Worm (Caenorhabditis elegans) whole organism, L1 larva: ENCODE measurements around the gene F53F8.7.
A peak's percentile ranks its signal among the peaks of the same experiment; 100 is the strongest.

Experiments used
- C16A3.4 ChIP-seq: fragments of 150-350 bp; optimal IDR thresholded peaks from 2 replicates; lab custom pipeline; 2014; ENCODE audit warnings: missing biosample characterization, missing genetic modification characterization
- C34B4.2 ChIP-seq: sonication (generic microtip); optimal IDR thresholded peaks from 2 replicates; lab custom pipeline; 2017; ENCODE audit warnings: mild to moderate bottlenecking, missing genetic modification characterization, missing compliant biosample characterization
- F16B12.6 ChIP-seq: fragments of 150-350 bp; optimal IDR thresholded peaks from 2 replicates; lab custom pipeline; 2014; ENCODE audit warnings: missing biosample characterization, missing genetic modification characterization
- Y116A8C.19 ChIP-seq: sonication (generic microtip); optimal IDR thresholded peaks from 2 replicates; lab custom pipeline; 2016; ENCODE audit warnings: missing compliant biosample characterization, missing genetic modification characterization, borderline replicate concordance
- blmp-1 ChIP-seq: fragments of 150-350 bp; optimal IDR thresholded peaks from 2 replicates; lab custom pipeline; 2014; ENCODE audit warnings: missing biosample characterization, missing genetic modification characterization
- ceh-63 ChIP-seq: fragments of 200-800 bp; sonication (Bioruptor generic); optimal IDR thresholded peaks from 2 replicates; lab custom pipeline; 2018; ENCODE audit warnings: mild to moderate bottlenecking, missing genetic modification characterization, missing compliant biosample characterization
- ces-1 ChIP-seq: fragments of 150-350 bp; optimal IDR thresholded peaks from 2 replicates; lab custom pipeline; 2014; ENCODE audit warnings: missing biosample characterization, missing genetic modification reagents, missing genetic modification characterization
- efl-1 ChIP-seq, 4 experiments: fragments of 150-350 bp; optimal IDR thresholded peaks in 3 of 4; peaks in 1 of 4; 1 replicate in 1 of 4; 2 replicates in 3 of 4; lab custom pipeline; 2014; ENCODE audit warnings: missing biosample characterization in 2 of 4, missing genetic modification characterization in 2 of 4, missing genetic modification reagents in 2 of 4
- efl-3 ChIP-seq: fragments of 200-800 bp; sonication (Bioruptor generic); optimal IDR thresholded peaks from 2 replicates; lab custom pipeline; 2018; ENCODE audit warnings: mild to moderate bottlenecking, missing genetic modification characterization, missing compliant biosample characterization
- egl-13 ChIP-seq: sonication (generic microtip); optimal IDR thresholded peaks from 2 replicates; lab custom pipeline; 2016; ENCODE audit warnings: missing genotype, missing genetic modification reagents, missing genetic modification characterization, missing compliant biosample characterization
- egl-27 ChIP-seq, 2 experiments: fragments of 150-350 bp in 1 of 2; sonication (generic microtip); optimal IDR thresholded peaks; 3 replicates each; lab custom pipeline; 2017 to 2018; ENCODE audit warnings: missing biosample characterization in 2 of 2, missing genetic modification characterization in 2 of 2, missing genetic modification reagents in 2 of 2
- elt-2 ChIP-seq: sonication (generic microtip); optimal IDR thresholded peaks from 2 replicates; lab custom pipeline; 2016; ENCODE audit warnings: missing genetic modification characterization, mild to moderate bottlenecking, inconsistent platforms, missing compliant biosample characterization, missing genetic modification reagents
- ets-5 ChIP-seq: fragments of 200-800 bp; sonication (Bioruptor generic); IDR thresholded peaks from 2 replicates; pipeline ENCODE4 v1.3.6; 2022; ENCODE audit warnings: missing genetic modification characterization, missing compliant biosample characterization
- fkh-10 ChIP-seq: sonication (generic microtip); optimal IDR thresholded peaks from 2 replicates; lab custom pipeline; 2017; ENCODE audit warnings: missing biosample characterization, missing genetic modification reagents, missing genetic modification characterization
- fkh-8 ChIP-seq: sonication (generic microtip); optimal IDR thresholded peaks from 2 replicates; lab custom pipeline; 2016; ENCODE audit warnings: mild to moderate bottlenecking, missing genetic modification characterization, missing compliant biosample characterization
- fos-1 ChIP-seq: fragments of 150-350 bp; optimal IDR thresholded peaks from 2 replicates; lab custom pipeline; 2014; ENCODE audit warnings: missing biosample characterization, missing genetic modification characterization
- irx-1 ChIP-seq: sonication (generic microtip); optimal IDR thresholded peaks from 2 replicates; lab custom pipeline; 2016; ENCODE audit warnings: missing genetic modification characterization, missing compliant biosample characterization
- isw-1 ChIP-seq: fragments of 200-800 bp; sonication (Bioruptor generic); IDR thresholded peaks from 2 replicates; pipeline ENCODE4 v1.3.6; 2022; ENCODE audit warnings: missing genetic modification characterization, missing compliant biosample characterization
- jun-1 ChIP-seq: fragments of 150-350 bp; optimal IDR thresholded peaks from 2 replicates; lab custom pipeline; 2014; ENCODE audit warnings: missing biosample characterization, missing genetic modification reagents, missing genetic modification characterization
- lin-13 ChIP-seq: fragments of 150-350 bp; optimal IDR thresholded peaks from 2 replicates; lab custom pipeline; 2014; ENCODE audit warnings: missing biosample characterization, missing genetic modification reagents, missing genetic modification characterization
- lin-35 ChIP-seq, 2 experiments: fragments of 150-350 bp; optimal IDR thresholded peaks; 2 replicates each; lab custom pipeline; 2014; ENCODE audit warnings: missing biosample characterization in 2 of 2, missing genetic modification characterization in 2 of 2, missing genetic modification reagents in 2 of 2
- lin-39 ChIP-seq: fragments of 150-350 bp; optimal IDR thresholded peaks from 2 replicates; lab custom pipeline; 2014; ENCODE audit warnings: missing biosample characterization, missing genetic modification reagents, missing genetic modification characterization
- lir-3 ChIP-seq: sonication (generic microtip); optimal IDR thresholded peaks from 2 replicates; lab custom pipeline; 2016; ENCODE audit warnings: mild to moderate bottlenecking, missing genetic modification characterization, moderate library complexity, missing compliant biosample characterization; ENCODE audit not compliant: poor library complexity
- lsy-2 ChIP-seq, 2 experiments: fragments of 150-350 bp; optimal IDR thresholded peaks; 2 replicates each; lab custom pipeline; 2014; ENCODE audit warnings: missing biosample characterization in 2 of 2, missing genetic modification characterization in 2 of 2
- mdl-1 ChIP-seq, 2 experiments: fragments of 150-350 bp; optimal IDR thresholded peaks; 2 replicates each; lab custom pipeline; 2014 to 2017; ENCODE audit warnings: missing biosample characterization in 2 of 2, missing genetic modification characterization in 2 of 2, inconsistent platforms in 1 of 2
- mep-1 ChIP-seq: fragments of 150-350 bp; optimal IDR thresholded peaks from 2 replicates; lab custom pipeline; 2014; ENCODE audit warnings: missing biosample characterization, missing genetic modification characterization
- nhr-11 ChIP-seq: fragments of 150-350 bp; optimal IDR thresholded peaks from 2 replicates; lab custom pipeline; 2014; ENCODE audit warnings: missing biosample characterization, missing genetic modification characterization
- nhr-12 ChIP-seq: sonication (generic microtip); optimal IDR thresholded peaks from 2 replicates; lab custom pipeline; 2017; ENCODE audit warnings: missing biosample characterization, missing genetic modification characterization
- nhr-19 ChIP-seq: fragments of 200-800 bp; sonication (Bioruptor generic); conservative IDR thresholded peaks from 2 replicates; pipeline ENCODE4 v1.3.6; 2022; ENCODE audit warnings: missing genetic modification characterization, missing compliant biosample characterization
- nhr-237 ChIP-seq: fragments of 150-350 bp; optimal IDR thresholded peaks from 2 replicates; lab custom pipeline; 2014; ENCODE audit warnings: missing biosample characterization, missing genetic modification characterization
- nhr-28 ChIP-seq: fragments of 150-350 bp; optimal IDR thresholded peaks from 2 replicates; lab custom pipeline; 2014; ENCODE audit warnings: missing biosample characterization, missing genetic modification characterization
- nhr-47 ChIP-seq: sonication (generic microtip); optimal IDR thresholded peaks from 2 replicates; lab custom pipeline; 2016; ENCODE audit warnings: mild to moderate bottlenecking, missing genetic modification characterization, moderate library complexity, missing compliant biosample characterization
- nhr-76 ChIP-seq: sonication (generic microtip); optimal IDR thresholded peaks from 2 replicates; lab custom pipeline; 2017; ENCODE audit warnings: missing biosample characterization, missing genetic modification characterization
- pqm-1 ChIP-seq: sonication (generic microtip); optimal IDR thresholded peaks from 3 replicates; lab custom pipeline; 2017; ENCODE audit warnings: missing biosample characterization, missing genetic modification characterization
- rnt-1 ChIP-seq: sonication (generic microtip); optimal IDR thresholded peaks from 2 replicates; lab custom pipeline; 2016; ENCODE audit warnings: mild to moderate bottlenecking, missing genetic modification characterization, moderate library complexity, missing compliant biosample characterization
- skn-1 ChIP-seq: fragments of 150-350 bp; optimal IDR thresholded peaks from 2 replicates; lab custom pipeline; 2014; ENCODE audit warnings: missing biosample characterization, missing genetic modification characterization
- snpc-4 ChIP-seq: fragments of 150-350 bp; optimal IDR thresholded peaks from 2 replicates; lab custom pipeline; 2014; ENCODE audit warnings: missing biosample characterization, missing genetic modification characterization
- snu-23 ChIP-seq: sonication (generic microtip); optimal IDR thresholded peaks from 2 replicates; lab custom pipeline; 2016; ENCODE audit warnings: missing genetic modification characterization, missing compliant biosample characterization
- sox-4 ChIP-seq: sonication (generic microtip); optimal IDR thresholded peaks from 2 replicates; lab custom pipeline; 2016; ENCODE audit warnings: missing genetic modification characterization, missing compliant biosample characterization
- sptf-1 ChIP-seq: fragments of 150-350 bp; optimal IDR thresholded peaks from 2 replicates; lab custom pipeline; 2014; ENCODE audit warnings: missing biosample characterization, missing genetic modification characterization
- sup-37 ChIP-seq: fragments of 200-800 bp; sonication (Bioruptor generic); optimal IDR thresholded peaks from 2 replicates; lab custom pipeline; 2018; ENCODE audit warnings: mild to moderate bottlenecking, missing genetic modification characterization, missing compliant biosample characterization
- swsn-7 ChIP-seq: sonication (generic microtip); optimal IDR thresholded peaks from 2 replicates; lab custom pipeline; 2016; ENCODE audit warnings: missing genetic modification characterization, missing compliant biosample characterization
- tbx-2 ChIP-seq: sonication (generic microtip); optimal IDR thresholded peaks from 2 replicates; lab custom pipeline; 2016; ENCODE audit warnings: missing genetic modification characterization, missing compliant biosample characterization
- tlp-1 ChIP-seq: fragments of 150-350 bp; optimal IDR thresholded peaks from 2 replicates; lab custom pipeline; 2014; ENCODE audit warnings: missing biosample characterization, missing genetic modification characterization
- unc-30 ChIP-seq: sonication (generic microtip); optimal IDR thresholded peaks from 2 replicates; lab custom pipeline; 2017; ENCODE audit warnings: missing biosample characterization, missing genetic modification characterization
- unc-62 ChIP-seq: fragments of 150-350 bp; optimal IDR thresholded peaks from 2 replicates; lab custom pipeline; 2014; ENCODE audit warnings: missing biosample characterization, missing genetic modification reagents, missing genetic modification characterization
- unc-86 ChIP-seq: sonication (generic microtip); optimal IDR thresholded peaks from 2 replicates; lab custom pipeline; 2016; ENCODE audit warnings: missing genetic modification characterization, missing compliant biosample characterization
- xbp-1 ChIP-seq: sonication (generic microtip); optimal IDR thresholded peaks from 2 replicates; lab custom pipeline; 2016; ENCODE audit warnings: missing genetic modification characterization, missing compliant biosample characterization
- zag-1 ChIP-seq: fragments of 150-350 bp; optimal IDR thresholded peaks from 2 replicates; lab custom pipeline; 2014; ENCODE audit warnings: missing biosample characterization, missing genetic modification characterization
- zip-4 ChIP-seq: fragments of 200-800 bp; sonication (Bioruptor generic); optimal IDR thresholded peaks from 2 replicates; lab custom pipeline; 2018; ENCODE audit warnings: mild to moderate bottlenecking, missing genetic modification characterization, moderate library complexity, missing compliant biosample characterization
- ztf-11 ChIP-seq, 2 experiments: sonication (generic microtip); optimal IDR thresholded peaks; 2 replicates each; lab custom pipeline; 2016 to 2017; ENCODE audit warnings: missing genetic modification characterization in 2 of 2, missing biosample characterization in 1 of 2, missing compliant biosample characterization in 1 of 2
- ztf-4 ChIP-seq: fragments of 150-350 bp; optimal IDR thresholded peaks from 2 replicates; lab custom pipeline; 2014; ENCODE audit warnings: missing biosample characterization, missing genetic modification characterization

The F53F8.7 gene

DNA sequence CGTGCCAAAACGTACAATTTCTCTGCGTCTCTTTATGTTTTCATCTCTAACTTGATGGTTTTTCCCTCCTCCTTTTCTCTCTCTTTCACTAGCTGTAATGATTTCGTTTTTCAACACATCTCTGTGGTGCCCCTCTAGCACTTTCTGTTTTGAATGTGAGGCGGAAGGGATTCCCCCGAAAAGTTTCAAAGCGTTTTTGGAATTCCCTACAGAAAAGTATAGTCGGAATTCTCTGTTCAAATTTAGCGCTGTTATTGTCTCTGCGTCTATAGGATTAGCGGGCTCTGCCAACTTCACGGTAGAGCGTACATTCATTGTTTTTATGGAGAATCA is 14.8 kb upstream of the F53F8.7 start (continued):
- TF ChIP-seq nhr-12, result no peak
- TF ChIP-seq xbp-1 (tag; lab: Kevin White, UChicago), result peak; percentile 50
- TF ChIP-seq unc-86, result peak; percentile 13
- peak; percentile 61 to 76 for TF ChIP-seq lin-35 (GFP tag; optimal IDR thresholded peaks at IDR 0.05; lab: Kevin White, UChicago)
- TF ChIP-seq efl-3 (GFP tag; lab: Kevin White, UChicago), result no peak
- peak; percentile 51 for TF ChIP-seq lir-3
- no peak for TF ChIP-seq sptf-1 (tag; lab: Kevin White, UChicago)
- peak; percentile 71 for TF ChIP-seq snu-23 (GFP tag; lab: Kevin White, UChicago)
- TF ChIP-seq mep-1 (tag; lab: Kevin White, UChicago), result peak; percentile 24
- TF ChIP-seq ceh-63, result no peak
- peak; percentile 41 for TF ChIP-seq skn-1 (tag; lab: Kevin White, UChicago)
- no peak for TF ChIP-seq pqm-1
- TF ChIP-seq egl-13 (tag; lab: Kevin White, UChicago), result no peak
- TF ChIP-seq egl-27 (tag; optimal IDR thresholded peaks at IDR 0.05; lab: Kevin White, UChicago), result no peak
- no peak for TF ChIP-seq zip-4 (GFP tag; lab: Kevin White, UChicago)
- no peak for TF ChIP-seq F16B12.6 (tag; lab: Kevin White, UChicago)
- no peak for TF ChIP-seq nhr-237 (tag; lab: Kevin White, UChicago)
- no peak for TF ChIP-seq sox-4 (tag; lab: Kevin White, UChicago)
- TF ChIP-seq nhr-47 (tag; lab: Kevin White, UChicago), result peak; percentile 45
- peak; percentile 32 to 47 for TF ChIP-seq lsy-2 (tag; optimal IDR thresholded peaks at IDR 0.05; lab: Kevin White, UChicago)
- peak; percentile 11 for TF ChIP-seq tbx-2
- peak; percentile 8 for TF ChIP-seq fos-1 (tag; lab: Kevin White, UChicago)
- no peak for TF ChIP-seq zag-1 (tag; lab: Kevin White, UChicago)
- peak; percentile 56 for TF ChIP-seq nhr-19
- peak; percentile 30 for TF ChIP-seq C16A3.4 (tag; lab: Kevin White, UChicago)
- no peak for TF ChIP-seq Y116A8C.19 (tag; lab: Kevin White, UChicago)
- peak; percentile 21 to 77 for TF ChIP-seq efl-1 (optimal IDR thresholded peaks at IDR 0.05; lab: Kevin White, UChicago)
- peak; percentile 80 to 96 for TF ChIP-seq efl-1 (GFP tag; optimal IDR thresholded peaks at IDR 0.05 in 1 of 2; lab: Kevin White, UChicago)
- TF ChIP-seq tlp-1 (tag; lab: Kevin White, UChicago), result no peak
- TF ChIP-seq sup-37 (GFP tag; lab: Kevin White, UChicago), result no peak
- peak; percentile 74 for TF ChIP-seq ztf-4 (tag; lab: Kevin White, UChicago)
- TF ChIP-seq lin-13, result peak; percentile 59
- peak; percentile 3 for TF ChIP-seq fkh-8
- TF ChIP-seq swsn-7, result peak; percentile 36

DNA sequence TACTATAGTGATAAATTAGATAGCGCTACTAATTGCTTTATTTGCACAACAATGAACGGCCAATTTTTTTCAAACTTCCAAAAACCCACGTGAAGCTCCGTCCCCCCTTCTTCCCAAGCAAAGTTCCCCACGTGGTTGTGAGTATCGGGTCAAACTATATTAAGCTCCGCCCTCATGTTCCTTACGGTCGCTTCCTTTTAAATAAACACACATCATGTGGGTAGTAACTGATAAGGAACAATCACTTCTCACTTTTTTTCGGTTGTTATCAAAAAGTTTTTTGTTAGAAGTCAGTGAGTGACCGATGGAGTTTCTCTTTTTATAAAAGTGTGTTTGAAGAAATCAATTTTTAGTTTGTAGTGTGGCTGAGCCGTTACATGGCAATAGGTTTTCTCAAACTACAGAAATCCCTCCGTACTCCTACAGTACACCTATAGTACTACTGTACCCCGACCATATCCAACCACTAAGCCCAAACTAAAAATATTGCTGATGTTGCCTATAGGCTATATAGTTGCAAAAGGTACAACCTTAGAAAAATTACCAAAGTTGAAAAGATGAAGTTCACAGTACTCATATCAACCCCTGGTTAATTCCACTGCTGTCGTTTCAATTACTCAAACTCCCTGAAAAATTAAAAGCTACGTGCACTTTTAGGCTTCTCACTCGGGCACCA is 14.3 kb upstream of the F53F8.7 start:
- TF ChIP-seq nhr-28 (tag; lab: Kevin White, UChicago) (no peak), F16B12.6 (tag; lab: Kevin White, UChicago) (no peak), unc-86 (no peak), irx-1 (tag; lab: Kevin White, UChicago) (peak; percentile 18), nhr-47 (tag; lab: Kevin White, UChicago) (no peak), elt-2 (tag; lab: Kevin White, UChicago) (peak; percentile 94), unc-30 (tag; lab: Kevin White, UChicago) (no peak), fkh-8 (no peak), swsn-7 (no peak), fkh-10 (GFP tag; lab: Kevin White, UChicago) (no peak), snpc-4 (tag; lab: Kevin White, UChicago) (no peak), unc-62 (GFP tag; lab: Kevin White, UChicago) (no peak), tbx-2 (peak; percentile 20), rnt-1 (tag; lab: Kevin White, UChicago) (no peak), lsy-2 (tag; optimal IDR thresholded peaks at IDR 0.05; lab: Kevin White, UChicago) (peak in 1 of 2 experiments; percentile 23), mdl-1 (tag; optimal IDR thresholded peaks at IDR 0.05; lab: Kevin White, UChicago) (peak in 1 of 2 experiments; percentile 93), ces-1 (GFP tag; lab: Kevin White, UChicago) (no peak), C34B4.2 (tag; lab: Kevin White, UChicago) (no peak), jun-1 (tag; lab: Kevin White, UChicago) (no peak), lin-39 (tag; lab: Kevin White, UChicago) (no peak), sox-4 (tag; lab: Kevin White, UChicago) (no peak), isw-1 (GFP tag; lab: Robert Waterston, UW) (no peak), skn-1 (tag; lab: Kevin White, UChicago) (no peak), ets-5 (GFP tag; lab: Robert Waterston, UW) (no peak), nhr-11 (no peak), nhr-76 (tag; lab: Kevin White, UChicago) (no peak), ztf-11 (tag; optimal IDR thresholded peaks at IDR 0.05; lab: Kevin White, UChicago) (no peak), blmp-1 (peak; percentile 50), fos-1 (tag; lab: Kevin White, UChicago) (no peak)
